Worm (Caenorhabditis elegans): ENCODE results near the gene T02D1.4.

The T02D1.4 gene

DNA sequence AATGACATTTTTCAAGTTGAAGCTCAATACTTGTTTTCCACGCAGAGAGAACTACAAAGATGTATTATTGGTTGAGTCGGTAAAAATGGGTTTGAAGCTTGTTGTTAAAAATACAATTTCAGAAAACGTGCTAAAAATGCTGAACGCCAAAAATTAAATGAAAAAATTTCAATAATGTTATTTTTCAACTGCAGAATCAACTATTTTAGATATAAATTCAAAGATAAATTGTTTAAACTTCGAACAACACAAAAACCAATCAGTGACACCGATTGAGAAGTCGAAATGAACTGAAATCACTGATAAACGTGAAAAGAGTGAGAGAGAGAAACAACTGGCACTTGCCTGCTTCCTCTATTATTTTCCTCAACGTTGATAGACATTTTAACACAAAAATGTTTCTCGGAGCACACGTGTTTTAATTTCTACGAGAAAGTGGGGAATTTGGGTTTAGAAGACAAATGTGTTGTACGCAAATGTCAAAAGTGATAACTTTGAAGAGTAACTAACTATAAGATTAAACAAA lies 12.1 kb upstream of the T02D1.4 start, which contains the start of gene T02D1.8:
TSS of gene T02D1.8 (minus strand) at position 51 of the 526 bp plus-strand sequence.
- TF ChIP-seq ama-1 (optimal IDR thresholded peaks at IDR 0.05) (no peak), nhr-71 (tag; optimal IDR thresholded peaks at IDR 0.05) (peak; percentile 22), elt-2 (tag; optimal IDR thresholded peaks at IDR 0.05) (peak; percentile 55)

DNA sequence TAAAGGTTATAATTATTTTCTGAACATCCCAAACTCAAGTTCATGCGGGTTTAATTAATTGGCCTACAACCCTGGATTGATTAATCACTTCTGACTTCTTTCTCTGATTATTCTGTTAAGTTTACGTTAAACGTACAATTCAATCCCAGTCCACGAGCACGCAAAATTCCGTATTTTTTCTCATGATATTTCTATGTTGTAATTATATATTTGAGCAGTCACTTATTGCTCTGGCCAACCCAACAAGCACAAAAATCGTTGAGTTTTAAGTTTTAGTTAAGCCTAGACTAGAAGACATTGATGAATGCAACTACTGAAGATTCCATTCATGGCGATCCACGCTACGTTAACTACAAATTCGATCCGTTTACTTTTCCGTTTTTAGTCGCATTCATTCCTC lies 3.6 kb upstream of the T02D1.4 start, which contains the start of gene sru-15:
TSS of gene sru-15 (plus strand) at position 301 of the 400 bp plus-strand sequence.
- TF ChIP-seq dpl-1 (GFP tag; optimal IDR thresholded peaks at IDR 0.05) (no peak), nhr-28 (tag; optimal IDR thresholded peaks at IDR 0.05) (no peak), zag-1 (tag; optimal IDR thresholded peaks at IDR 0.05) (no peak), aha-1 (tag; optimal IDR thresholded peaks at IDR 0.05) (no peak), fkh-4 (tag; optimal IDR thresholded peaks at IDR 0.05; ENCODE audit: borderline replicate concordance) (no peak), ztf-4 (tag; optimal IDR thresholded peaks at IDR 0.05) (no peak)

DNA sequence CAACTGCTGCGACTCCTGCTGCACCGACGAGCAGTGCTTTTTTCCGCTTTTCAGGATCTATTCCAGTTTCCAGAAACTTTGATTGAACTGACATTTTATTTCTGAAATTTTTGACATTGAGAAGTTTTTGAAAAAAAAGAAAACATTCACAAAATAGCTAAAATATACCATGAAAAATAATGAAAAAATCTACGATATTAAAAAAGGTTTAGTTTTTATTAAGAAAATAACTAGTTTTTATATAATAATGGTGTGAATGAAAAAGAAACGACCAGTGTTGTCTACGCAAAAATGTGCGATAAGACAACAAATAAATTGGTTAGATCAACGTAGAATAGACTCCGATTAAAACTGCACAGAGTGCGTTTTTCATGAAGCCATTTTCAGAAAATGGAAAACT lies 6.0 kb downstream of the T02D1.4 start, which contains the start of gene pmp-4:
TSS of gene pmp-4 (minus strand) at position 101 of the 400 bp plus-strand sequence.
- TF ChIP-seq nhr-19 (GFP tag; conservative IDR thresholded peaks at IDR 0.05) (no peak), efl-1 (optimal IDR thresholded peaks at IDR 0.05) (no peak), efl-1 (GFP tag; optimal IDR thresholded peaks at IDR 0.05 in 1 of 2) (peak in 1 of 2 experiments; percentile 7)

DNA sequence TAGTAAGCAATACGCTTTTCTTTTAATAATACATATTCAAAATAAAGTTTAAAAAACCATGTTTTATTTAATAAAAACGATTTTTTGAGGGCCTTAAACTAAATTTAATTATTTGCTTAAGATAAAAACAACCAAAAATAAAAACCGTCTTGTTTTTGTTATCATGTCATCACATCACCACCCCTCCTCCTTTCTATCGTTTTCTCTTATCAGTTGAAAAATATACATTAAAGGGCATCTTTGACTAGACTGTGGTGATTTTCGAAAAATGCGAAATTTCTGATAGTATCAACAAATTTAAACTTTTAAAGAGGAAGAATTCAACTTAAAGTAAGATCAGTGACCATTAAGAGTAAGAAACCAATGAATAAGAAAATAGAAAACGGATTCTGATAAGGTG lies 6.6 kb downstream of the T02D1.4 start:
- TF ChIP-seq sox-4 (tag; optimal IDR thresholded peaks at IDR 0.05) (no peak), nhr-20 (tag; optimal IDR thresholded peaks at IDR 0.05) (peak; percentile 25), pqm-1 (tag; optimal IDR thresholded peaks at IDR 0.05) (no peak), blmp-1 (tag; optimal IDR thresholded peaks at IDR 0.05) (peak; percentile 11), elt-2 (tag; optimal IDR thresholded peaks at IDR 0.05) (peak; percentile 64)

DNA sequence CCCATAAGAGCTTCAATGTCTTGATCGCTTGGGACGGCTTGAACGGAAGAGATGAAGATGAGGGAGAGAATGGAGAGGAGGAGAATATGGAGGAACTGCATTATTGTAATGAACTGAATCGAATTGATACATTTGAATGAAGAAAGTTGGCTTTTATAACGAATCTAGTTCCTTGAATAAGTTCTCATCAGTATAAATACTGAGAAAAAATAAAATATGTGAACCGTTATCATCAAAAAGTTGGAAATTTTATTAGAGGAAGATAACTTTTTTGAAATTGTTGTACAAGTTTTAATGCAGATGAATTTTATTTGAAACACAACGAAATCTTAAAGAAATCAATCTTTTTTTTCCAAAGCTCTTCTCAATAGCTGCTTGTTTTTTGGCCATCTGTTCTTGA lies 7.5 kb downstream of the T02D1.4 start, which contains the start of gene T02D1.7:
TSS of gene T02D1.7 (minus strand) at position 101 of the 400 bp plus-strand sequence.
- no peak for TF ChIP-seq unc-130 (tag; optimal IDR thresholded peaks at IDR 0.05)
- TF ChIP-seq nhr-71 (tag; optimal IDR thresholded peaks at IDR 0.05), result no peak

DNA sequence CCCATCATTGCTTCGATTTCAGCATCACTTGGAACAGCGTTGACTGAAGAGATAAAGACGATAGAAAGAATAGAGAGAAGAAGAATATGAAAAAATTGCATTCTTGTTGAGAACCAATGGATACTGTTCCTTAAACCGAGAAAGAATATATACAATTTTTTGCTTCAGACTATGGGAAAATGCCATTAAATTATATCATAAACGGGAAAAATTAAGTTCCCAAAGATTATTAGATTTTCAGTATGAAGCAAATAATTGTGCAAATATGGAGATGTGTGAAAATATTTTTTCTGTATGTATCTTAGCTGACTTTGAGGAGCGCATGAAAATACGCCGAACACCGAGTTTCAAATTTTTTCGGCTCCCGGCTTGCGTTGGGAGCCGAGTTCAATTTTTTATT lies 7.9 kb downstream of the T02D1.4 start, which contains the start of gene T02D1.9:
TSS of gene T02D1.9 (minus strand) at position 101 of the 400 bp plus-strand sequence.
- TF ChIP-seq unc-130 (tag; optimal IDR thresholded peaks at IDR 0.05), result no peak
- TF ChIP-seq lin-13 (GFP tag; optimal IDR thresholded peaks at IDR 0.05), result no peak
- TF ChIP-seq sptf-1 (tag; optimal IDR thresholded peaks at IDR 0.05), result no peak
- TF ChIP-seq F16B12.6 (tag; optimal IDR thresholded peaks at IDR 0.05), result no peak

DNA sequence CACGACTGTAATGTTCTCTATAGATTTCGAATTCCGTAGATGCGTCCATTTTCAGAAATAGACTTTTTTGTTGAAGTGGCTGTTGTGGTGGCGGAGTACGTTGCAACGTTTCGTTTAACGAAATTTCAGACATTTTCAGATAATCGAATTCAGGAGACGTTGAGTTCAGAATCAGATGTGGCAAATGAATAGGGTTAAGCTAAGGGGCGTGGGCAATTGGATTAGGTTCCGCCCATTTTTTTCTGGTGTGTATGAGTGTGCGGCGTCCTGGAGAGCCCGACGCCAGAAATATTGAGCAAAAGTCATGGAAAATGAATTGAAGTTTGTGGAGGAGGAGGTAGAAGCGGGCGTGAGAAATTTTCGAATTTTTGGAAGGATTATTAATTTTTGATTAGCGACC lies 13.8 kb downstream of the T02D1.4 start:
- TF ChIP-seq irx-1 (tag; optimal IDR thresholded peaks at IDR 0.05) (no peak), F16B12.6 (tag; optimal IDR thresholded peaks at IDR 0.05) (no peak), nhr-11 (tag; optimal IDR thresholded peaks at IDR 0.05) (no peak), xbp-1 (tag; optimal IDR thresholded peaks at IDR 0.05) (no peak), C34B4.2 (tag; optimal IDR thresholded peaks at IDR 0.05) (no peak), nhr-20 (tag; optimal IDR thresholded peaks at IDR 0.05) (no peak), unc-98 (GFP tag; IDR thresholded peaks at IDR 0.05) (no peak), fkh-8 (tag; optimal IDR thresholded peaks at IDR 0.05) (no peak), snu-23 (GFP tag; optimal IDR thresholded peaks at IDR 0.05) (no peak), pag-3 (tag; optimal IDR thresholded peaks at IDR 0.05; ENCODE audit: borderline replicate concordance, insufficient read depth) (no peak), nhr-71 (tag; optimal IDR thresholded peaks at IDR 0.05) (no peak)

DNA sequence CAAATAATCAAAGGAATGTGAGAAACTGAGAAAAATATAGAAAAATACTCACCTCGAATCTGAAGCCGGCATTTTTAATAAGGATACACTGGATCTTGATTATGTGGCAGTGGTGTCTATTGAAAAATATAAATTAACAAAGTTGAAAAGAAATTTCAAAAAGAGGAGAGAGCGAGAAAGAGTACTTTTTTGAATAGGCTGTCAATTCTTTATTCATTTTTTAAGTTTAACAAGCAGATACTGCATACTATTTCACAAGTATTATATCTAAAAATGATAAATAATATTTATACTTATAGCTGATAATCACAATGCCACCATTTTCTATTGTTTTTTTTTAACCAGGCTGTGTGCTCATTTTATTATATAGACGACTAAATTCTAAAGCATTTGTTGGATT lies 18.2 kb downstream of the T02D1.4 start, which contains the start of gene npr-26:
TSS of gene npr-26 (minus strand) at position 101 of the 400 bp plus-strand sequence.
- TF ChIP-seq lin-39 (tag; optimal IDR thresholded peaks at IDR 0.05), result no peak
- TF ChIP-seq blmp-1 (tag; optimal IDR thresholded peaks at IDR 0.05), result no peak
- TF ChIP-seq lin-35 (GFP tag; optimal IDR thresholded peaks at IDR 0.05), result no peak
- TF ChIP-seq hlh-4 (tag; optimal IDR thresholded peaks at IDR 0.05), result no peak

Data from whole organism, L1 larva.